Worm (Caenorhabditis elegans) whole organism, L2 larva: ENCODE data around the gene F32H5.1.

Source experiments
- ama-1 ChIP-seq: fragments of 150-350 bp; optimal IDR thresholded peaks from 2 replicates; lab custom pipeline; 2018; ENCODE audit warnings: inconsistent platforms
- ceh-82 ChIP-seq: fragments of 150-350 bp; optimal IDR thresholded peaks from 2 replicates; lab custom pipeline; 2014; ENCODE audit warnings: missing biosample characterization, missing genetic modification characterization
- elt-1 ChIP-seq: fragments of 150-350 bp; optimal IDR thresholded peaks from 2 replicates; lab custom pipeline; 2014; ENCODE audit warnings: missing biosample characterization, missing genetic modification characterization
- nhr-25 ChIP-seq: fragments of 150-350 bp; sonication (generic microtip); optimal IDR thresholded peaks from 3 replicates; lab custom pipeline; 2014; ENCODE audit warnings: missing biosample characterization, missing genetic modification characterization
- ztf-11 ChIP-seq: sonication (generic microtip); optimal IDR thresholded peaks from 2 replicates; lab custom pipeline; 2017; ENCODE audit warnings: missing biosample characterization, missing genetic modification characterization

- TF ChIP-seq ztf-11 (tag; lab: Kevin White, UChicago): no peak
- no peak for TF ChIP-seq ceh-82 (tag; lab: Kevin White, UChicago)
- no peak for TF ChIP-seq ama-1 (lab: Kevin White, UChicago)
- no peak for TF ChIP-seq nhr-25 (tag; lab: Kevin White, UChicago)
- no peak for TF ChIP-seq elt-1
Observed at ce11 chrV:13335883-13336419, 21.9 kb downstream of the F32H5.1 start, which contains the start of gene C50B6.9.
